Worm (Caenorhabditis elegans): Measurements from ENCODE around the gene F46G10.1.

The F46G10.1 gene

DNA sequence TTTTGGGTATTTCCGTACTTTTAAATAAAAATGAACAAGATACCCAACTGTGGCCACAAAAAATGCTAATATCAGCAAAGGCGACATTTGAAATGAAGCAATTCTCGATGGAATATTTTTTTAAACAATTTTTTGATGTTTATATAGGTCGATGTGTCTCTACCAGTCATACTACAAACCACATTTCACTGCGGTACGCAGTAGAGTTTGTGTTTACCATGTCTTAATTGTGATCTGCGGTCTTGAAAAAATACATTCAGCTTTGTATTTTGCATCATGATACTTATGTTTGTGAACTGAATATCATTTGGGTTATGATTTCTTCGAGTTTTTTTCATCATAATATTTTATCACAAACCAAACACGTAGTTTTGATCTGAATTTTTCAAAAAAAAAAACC, 27.5 kb downstream of the F46G10.1 start, which contains the start of gene cyp-14A4:
cyp-14A4 (minus strand) TSS at position 107 of the 400 bp plus-strand sequence.
- TF ChIP-seq sptf-1 (tag; optimal IDR thresholded peaks at IDR 0.05): no peak
- TF ChIP-seq C16A3.4 (tag; optimal IDR thresholded peaks at IDR 0.05): no peak
- no peak for TF ChIP-seq nhr-11 (tag; optimal IDR thresholded peaks at IDR 0.05)
- no peak for TF ChIP-seq nhr-85 (tag)

DNA sequence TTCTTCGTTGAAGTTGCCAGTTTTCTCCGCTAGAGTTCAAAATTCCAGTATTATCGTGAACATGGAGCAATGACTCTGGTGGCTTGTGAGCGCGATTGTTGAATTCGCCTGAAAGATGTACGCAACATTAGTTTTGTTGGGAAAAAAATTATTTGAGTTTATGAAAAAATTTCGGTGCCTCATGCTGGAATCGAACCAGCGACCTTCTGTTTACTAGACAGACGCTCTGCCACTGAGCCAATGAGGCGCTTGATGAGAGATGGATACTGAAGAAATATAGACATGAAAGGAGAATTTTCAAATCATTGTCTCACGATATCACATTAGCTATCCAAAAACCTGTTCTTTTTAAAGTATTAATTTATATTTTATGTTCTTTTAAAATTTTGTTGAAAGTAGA, 28.1 kb downstream of the F46G10.1 start:
- TF ChIP-seq dsc-1 (tag; optimal IDR thresholded peaks at IDR 0.05) (no peak), ceh-82 (tag; optimal IDR thresholded peaks at IDR 0.05) (peak in 1 of 3 experiments; percentile 2), unc-130 (tag; optimal IDR thresholded peaks at IDR 0.05) (no peak), hlh-4 (tag; optimal IDR thresholded peaks at IDR 0.05) (no peak), lin-35 (GFP tag; optimal IDR thresholded peaks at IDR 0.05) (peak in 1 of 2 experiments; percentile 13), fkh-4 (tag; optimal IDR thresholded peaks at IDR 0.05; ENCODE audit: borderline replicate concordance) (no peak), efl-3 (GFP tag; optimal IDR thresholded peaks at IDR 0.05) (no peak), nhr-90 (tag; optimal IDR thresholded peaks at IDR 0.05; ENCODE audit: poor library complexity) (peak; percentile 12), nhr-20 (tag; optimal IDR thresholded peaks at IDR 0.05) (peak; percentile 13), unc-86 (tag; optimal IDR thresholded peaks at IDR 0.05) (no peak), C04F5.9 (tag; optimal IDR thresholded peaks at IDR 0.05) (no peak), ces-1 (GFP tag; optimal IDR thresholded peaks at IDR 0.05) (no peak), C16A3.4 (tag; optimal IDR thresholded peaks at IDR 0.05) (no peak)

DNA sequence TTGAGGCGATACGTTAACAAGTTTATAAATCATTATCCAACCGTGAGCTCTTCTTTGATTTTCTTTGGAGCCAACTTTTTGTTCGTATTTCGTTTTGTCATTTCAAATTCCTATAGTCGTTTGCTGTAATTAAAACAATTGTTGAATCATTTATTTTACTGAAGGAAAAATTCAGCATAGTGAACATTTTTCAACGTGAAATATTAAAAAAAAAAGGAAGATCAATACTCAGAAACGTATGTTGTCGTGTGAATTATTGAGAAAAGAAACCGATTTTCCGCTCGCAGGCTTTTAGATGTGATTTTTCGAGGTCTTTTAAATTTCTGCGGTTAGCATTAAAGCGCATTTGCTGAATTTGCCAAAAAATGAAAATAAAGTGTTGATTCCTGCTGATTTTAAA, 32.7 kb downstream of the F46G10.1 start, which contains the start of gene phf-33:
phf-33 (minus strand) TSS at position 101 of the 400 bp plus-strand sequence.
- TF ChIP-seq ztf-11 (tag; optimal IDR thresholded peaks at IDR 0.05) (no peak), nhr-47 (tag; optimal IDR thresholded peaks at IDR 0.05) (no peak), aly-2 (tag; optimal IDR thresholded peaks at IDR 0.05) (no peak), irx-1 (tag; optimal IDR thresholded peaks at IDR 0.05) (no peak), pax-3 (tag; optimal IDR thresholded peaks at IDR 0.05) (no peak), xbp-1 (tag; optimal IDR thresholded peaks at IDR 0.05) (no peak), hlh-17 (GFP tag; optimal IDR thresholded peaks at IDR 0.05; ENCODE audit: borderline replicate concordance) (no peak), lin-39 (tag; optimal IDR thresholded peaks at IDR 0.05) (no peak), sup-37 (GFP tag; optimal IDR thresholded peaks at IDR 0.05) (no peak), egl-27 (tag; optimal IDR thresholded peaks at IDR 0.05) (no peak), ets-5 (GFP tag; IDR thresholded peaks at IDR 0.05) (no peak), unc-86 (tag; optimal IDR thresholded peaks at IDR 0.05) (no peak), lin-15B (tag; optimal IDR thresholded peaks at IDR 0.05) (no peak), mdl-1 (tag; optimal IDR thresholded peaks at IDR 0.05) (no peak), fkh-4 (tag; optimal IDR thresholded peaks at IDR 0.05; ENCODE audit: borderline replicate concordance) (no peak)

DNA sequence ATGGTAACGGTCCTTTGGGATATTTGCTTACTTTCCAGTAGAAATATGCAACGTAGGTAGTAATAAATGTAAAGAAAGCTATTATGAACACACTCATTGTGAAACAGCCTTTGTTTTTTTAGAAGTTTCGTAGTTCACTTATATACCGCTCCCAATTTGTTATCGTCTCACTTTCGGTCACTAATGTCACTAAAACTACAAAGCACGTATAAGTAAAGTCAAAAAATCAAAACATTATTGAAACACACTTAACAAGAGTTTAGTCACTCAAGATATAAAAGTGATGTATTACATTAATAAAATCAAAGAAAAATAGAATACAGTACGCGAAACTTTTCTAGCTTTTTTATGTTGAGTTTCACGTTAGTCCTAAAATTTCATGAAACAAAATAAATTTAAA, 37.5 kb downstream of the F46G10.1 start, which contains the start of gene cyp-14A3:
cyp-14A3 (minus strand) TSS at position 101 of the 400 bp plus-strand sequence.
- no peak for TF ChIP-seq ceh-88 (GFP tag; IDR thresholded peaks at IDR 0.05)
- TF ChIP-seq nhr-76 (tag; optimal IDR thresholded peaks at IDR 0.05): no peak
- no peak for TF ChIP-seq jun-1 (tag; optimal IDR thresholded peaks at IDR 0.05)
- TF ChIP-seq unc-62 (GFP tag; optimal IDR thresholded peaks at IDR 0.05): no peak
- TF ChIP-seq isw-1 (GFP tag; IDR thresholded peaks at IDR 0.05): no peak
- TF ChIP-seq lin-39 (tag; optimal IDR thresholded peaks at IDR 0.05): no peak
- no peak for TF ChIP-seq grh-1 (GFP tag; IDR thresholded peaks at IDR 0.05)
- TF ChIP-seq dpl-1 (GFP tag; optimal IDR thresholded peaks at IDR 0.05): no peak
- no peak for TF ChIP-seq ces-1 (GFP tag; optimal IDR thresholded peaks at IDR 0.05)
- no peak for TF ChIP-seq nhr-237 (tag; optimal IDR thresholded peaks at IDR 0.05)
- no peak for TF ChIP-seq aha-1 (tag; optimal IDR thresholded peaks at IDR 0.05)
- no peak for TF ChIP-seq mab-9 (GFP tag; IDR thresholded peaks at IDR 0.05)
- no peak for TF ChIP-seq fkh-4 (tag; optimal IDR thresholded peaks at IDR 0.05; ENCODE audit: borderline replicate concordance)
- no peak for TF ChIP-seq fkh-8 (tag; optimal IDR thresholded peaks at IDR 0.05)
- TF ChIP-seq nhr-47 (tag; optimal IDR thresholded peaks at IDR 0.05): no peak
- no peak for TF ChIP-seq sptf-1 (tag; optimal IDR thresholded peaks at IDR 0.05)
- TF ChIP-seq efl-1 (optimal IDR thresholded peaks at IDR 0.05): no peak
- TF ChIP-seq efl-1 (GFP tag; optimal IDR thresholded peaks at IDR 0.05 in 1 of 2): no peak
- TF ChIP-seq lsy-2 (tag; optimal IDR thresholded peaks at IDR 0.05): no peak
- TF ChIP-seq skn-1 (tag; optimal IDR thresholded peaks at IDR 0.05): no peak
- no peak for TF ChIP-seq nhr-28 (tag; optimal IDR thresholded peaks at IDR 0.05)
